Worm (Caenorhabditis elegans) whole organism, midembryonic: Measurements from ENCODE around the gene C50E3.5.

Source experiments
- cog-1 ChIP-seq: sonication (generic microtip); optimal IDR thresholded peaks from 2 replicates; lab custom pipeline; 2016; ENCODE audit warnings: missing genetic modification characterization, missing compliant biosample characterization
- flt-1 ChIP-seq: fragments of 200-800 bp; sonication (Bioruptor generic); IDR thresholded peaks from 2 replicates; pipeline ENCODE4 v1.3.6; 2022; ENCODE audit warnings: missing genetic modification characterization, missing compliant biosample characterization
- klf-2 ChIP-seq: fragments of 200-800 bp; sonication (Bioruptor generic); conservative IDR thresholded peaks from 2 replicates; pipeline ENCODE4 v1.3.6; 2022; ENCODE audit warnings: missing genetic modification reagents, missing genetic modification characterization, missing compliant biosample characterization
- ref-1 ChIP-seq: fragments of 200-800 bp; sonication (Bioruptor generic); conservative IDR thresholded peaks from 2 replicates; pipeline ENCODE4 v1.3.6; 2022; ENCODE audit warnings: missing genetic modification reagents, missing genetic modification characterization, missing compliant biosample characterization
- tab-1 ChIP-seq: fragments of 200-800 bp; sonication (Bioruptor generic); IDR thresholded peaks from 2 replicates; pipeline ENCODE4 v1.3.6; 2022; ENCODE audit warnings: missing genetic modification characterization, missing compliant biosample characterization
- ztf-23 ChIP-seq: fragments of 200-800 bp; sonication (Bioruptor generic); IDR thresholded peaks from 2 replicates; pipeline ENCODE4 v1.3.6; 2022; ENCODE audit warnings: missing genetic modification reagents, missing genetic modification characterization, missing compliant biosample characterization

- TF ChIP-seq flt-1 (GFP tag; lab: Robert Waterston, UW) = no peak
- TF ChIP-seq tab-1 = no peak
- TF ChIP-seq ref-1 = no peak
- no peak for TF ChIP-seq klf-2
- TF ChIP-seq cog-1 (tag; lab: Kevin White, UChicago) = no peak
- TF ChIP-seq ztf-23 (GFP tag; lab: Robert Waterston, UW) = no peak
Observed at ce11 chrV:7601443-7601842, 13.6 kb downstream of the C50E3.5 start, which contains the start of gene scl-26.
